ENCODE assay signal across 3 fruit fly cellular contexts in genomic region chr3R:13806032-13806709, dm6.
TF ChIP-seq lines count a peak whose summit lies in the region.

No protein-coding gene starts in this region.

- no peak for TF ChIP-seq CTCF in whole organism, embryonic (GFP tag; optimal IDR thresholded peaks at IDR 0.05; lab: Kevin White, UChicago)

TF ChIP-seq in whole organism, embryonic, 481 proteins besides CTCF, POLR2A, EP300 and RAD21:
- TF ChIP-seq Med (GFP tag; lab: Kevin White, UChicago) (peak; percentile 47), nmo (GFP tag; optimal IDR thresholded peaks at IDR 0.05; lab: Kevin White, UChicago) (no peak), z (GFP tag; IDR thresholded peaks at IDR 0.05; lab: Robert Waterston, UW) (peak; percentile 87), CG13894 (tag; optimal IDR thresholded peaks at IDR 0.05; lab: Kevin White, UChicago) (peak; percentile 53), cg (GFP tag; optimal IDR thresholded peaks at IDR 0.05; lab: Kevin White, UChicago) (peak; percentile 61), seq (GFP tag; IDR thresholded peaks at IDR 0.05; lab: Robert Waterston, UW) (0 out of 2 replicates have a peak, but pooled peaks have one; percentile 8)

TF ChIP-seq in whole organism, prepupa, 60 proteins besides CTCF, POLR2A, EP300 and RAD21:
- TF ChIP-seq salr (GFP tag; optimal IDR thresholded peaks at IDR 0.05; lab: Kevin White, UChicago) (no peak), CG7368 (GFP tag; optimal IDR thresholded peaks at IDR 0.05; lab: Kevin White, UChicago) (no peak), dac (GFP tag; optimal IDR thresholded peaks at IDR 0.05; lab: Kevin White, UChicago) (no peak), CG11762 (GFP tag; optimal IDR thresholded peaks at IDR 0.05; lab: Kevin White, UChicago; ENCODE audit: insufficient read depth) (no peak), Met (GFP tag; optimal IDR thresholded peaks at IDR 0.05; lab: Kevin White, UChicago) (no peak), esn (GFP tag; optimal IDR thresholded peaks at IDR 0.05; lab: Kevin White, UChicago) (no peak), acj6 (GFP tag; optimal IDR thresholded peaks at IDR 0.05; lab: Kevin White, UChicago) (no peak), Ets21C (GFP tag; optimal IDR thresholded peaks at IDR 0.05; lab: Kevin White, UChicago) (no peak), Lpt (GFP tag; optimal IDR thresholded peaks at IDR 0.05; lab: Kevin White, UChicago) (peak; percentile 14), Blimp-1 (GFP tag; optimal IDR thresholded peaks at IDR 0.05; lab: Kevin White, UChicago) (no peak), CG34406 (GFP tag; optimal IDR thresholded peaks at IDR 0.05; lab: Kevin White, UChicago) (no peak), Gug (GFP tag; IDR thresholded peaks at IDR 0.05; lab: Robert Waterston, UW) (no peak), net (GFP tag; optimal IDR thresholded peaks at IDR 0.05; lab: Kevin White, UChicago) (no peak), CG16779 (tag; optimal IDR thresholded peaks at IDR 0.05; lab: Kevin White, UChicago) (no peak), CG6854 (GFP tag; optimal IDR thresholded peaks at IDR 0.05; lab: Kevin White, UChicago) (no peak), OdsH (GFP tag; optimal IDR thresholded peaks at IDR 0.05; lab: Kevin White, UChicago) (no peak), svp (GFP tag; lab: Kevin White, UChicago) (peak; percentile 60)

TF ChIP-seq in whole organism, pupa, 21 proteins besides CTCF, POLR2A, EP300 and RAD21:
- TF ChIP-seq EcR (GFP tag; optimal IDR thresholded peaks at IDR 0.05; lab: Kevin White, UChicago) (peak; percentile 92), CG8301 (tag; optimal IDR thresholded peaks at IDR 0.05; lab: Kevin White, UChicago) (no peak), Ets98B (GFP tag; IDR thresholded peaks at IDR 0.05; lab: Robert Waterston, UW) (peak; percentile 5; the same call in 1 of the 2 replicates)
TF ChIP-seq in whole organism, pupa: peak in this region for 2.

Comparison
In these comparisons a context has a peak if more than half of its experiments do, and no peak if none do; other contexts are left out.
1. Of the 7 proteins assayed by ChIP-seq in both whole organism, embryonic and whole organism, prepupa: peak only in whole organism, embryonic: none; only in whole organism, prepupa: Lpt; in both: none; in neither: 6.